Worm (Caenorhabditis elegans) whole organism, L2 larva: ENCODE results near the gene srh-286.

Source experiments
- elt-3 ChIP-seq: sonication (generic microtip); optimal IDR thresholded peaks from 2 replicates; lab custom pipeline; 2017; ENCODE audit warnings: missing biosample characterization, missing genetic modification characterization
- mdl-1 ChIP-seq, 2 experiments: fragments of 150-350 bp in 1 of 2; sonication (generic microtip) in 1 of 2; optimal IDR thresholded peaks; 2 replicates each; lab custom pipeline; 2017; ENCODE audit warnings: missing biosample characterization in 2 of 2, missing genetic modification characterization in 2 of 2
- skn-1 ChIP-seq: sonication (generic microtip); optimal IDR thresholded peaks from 2 replicates; lab custom pipeline; 2017; ENCODE audit warnings: missing biosample characterization, missing genetic modification characterization
- zag-1 ChIP-seq: fragments of 150-350 bp; optimal IDR thresholded peaks from 2 replicates; lab custom pipeline; 2014; ENCODE audit warnings: missing biosample characterization, missing genetic modification characterization
- ztf-11 ChIP-seq: sonication (generic microtip); optimal IDR thresholded peaks from 2 replicates; lab custom pipeline; 2017; ENCODE audit warnings: missing biosample characterization, missing genetic modification characterization

DNA sequence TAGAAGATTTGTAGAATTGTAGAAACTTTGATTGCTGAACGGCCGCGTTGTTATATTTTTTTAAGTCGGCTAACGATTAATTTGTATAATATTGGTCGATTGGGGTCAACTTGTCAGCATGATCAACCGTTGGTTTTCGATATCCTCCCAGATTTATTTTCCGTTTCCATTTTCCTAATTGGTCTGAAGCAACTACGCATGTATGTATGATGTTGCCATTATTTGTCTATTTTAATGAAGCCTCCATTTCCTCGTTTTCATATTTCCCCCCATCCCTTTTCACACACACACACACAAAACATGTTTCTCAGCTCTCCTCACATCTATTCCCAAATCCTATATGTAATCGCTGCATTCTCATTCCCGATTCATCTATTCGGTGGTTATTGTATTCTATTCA is 43.5 kb downstream of the srh-286 start, which contains the start of gene srh-287:
- TF ChIP-seq skn-1 (no peak), mdl-1 (tag; optimal IDR thresholded peaks at IDR 0.05; lab: Kevin White, UChicago) (no peak), ztf-11 (no peak), elt-3 (no peak), zag-1 (no peak)
